Fruit fly (Drosophila melanogaster): ENCODE results near the gene Mob2.

Mob2 gene

dm6 chr3L:11533704-11534319 lies 28.2 kb downstream of the Mob2 start (continued):
- TF ChIP-seq CG12104 (GFP tag; optimal IDR thresholded peaks at IDR 0.05) (peak; percentile 53), CG15479 (GFP tag; optimal IDR thresholded peaks at IDR 0.05) (no peak), mirr (GFP tag; optimal IDR thresholded peaks at IDR 0.05) (no peak), Stat92E (GFP tag; optimal IDR thresholded peaks at IDR 0.05) (no peak), E2f2 (GFP tag; IDR thresholded peaks at IDR 0.05) (no peak), CG5953 (GFP tag; IDR thresholded peaks at IDR 0.05) (no peak), HHEX (GFP tag; optimal IDR thresholded peaks at IDR 0.05) (peak; percentile 19), CG11504 (tag; optimal IDR thresholded peaks at IDR 0.05) (peak; percentile 60), zen (tag; optimal IDR thresholded peaks at IDR 0.05) (no peak), Elba2 (GFP tag; optimal IDR thresholded peaks at IDR 0.05) (no peak), CG17612 (GFP tag; IDR thresholded peaks at IDR 0.05) (no peak), danr (GFP tag; IDR thresholded peaks at IDR 0.05) (no peak), Lim3 (GFP tag; IDR thresholded peaks at IDR 0.05) (no peak), dimm (GFP tag; IDR thresholded peaks at IDR 0.05) (no peak), CG2875 (GFP tag; optimal IDR thresholded peaks at IDR 0.05) (no peak), CG13123 (GFP tag; optimal IDR thresholded peaks at IDR 0.05) (no peak), CG6765 (GFP tag; optimal IDR thresholded peaks at IDR 0.05) (peak; percentile 22), CG2712 (tag; optimal IDR thresholded peaks at IDR 0.05) (peak; percentile 17), CG17912 (GFP tag; optimal IDR thresholded peaks at IDR 0.05) (no peak), HLH54F (GFP tag; optimal IDR thresholded peaks at IDR 0.05) (peak; percentile 9), CG7556 (GFP tag; optimal IDR thresholded peaks at IDR 0.05) (peak; percentile 68), CG14710 (tag; optimal IDR thresholded peaks at IDR 0.05) (no peak), CG12391 (tag; optimal IDR thresholded peaks at IDR 0.05) (peak; percentile 17), Neu2 (GFP tag; optimal IDR thresholded peaks at IDR 0.05; ENCODE audit: borderline replicate concordance) (no peak), CG14667 (GFP tag; IDR thresholded peaks at IDR 0.05) (no peak), bab2 (GFP tag; optimal IDR thresholded peaks at IDR 0.05) (no peak), CG4854 (GFP tag; optimal IDR thresholded peaks at IDR 0.05) (no peak), Spps (tag; optimal IDR thresholded peaks at IDR 0.05) (no peak), Blimp-1 (GFP tag; optimal IDR thresholded peaks at IDR 0.05) (no peak), Abd-B (GFP tag; optimal IDR thresholded peaks at IDR 0.05) (no peak), run (tag; optimal IDR thresholded peaks at IDR 0.05) (no peak), chm (GFP tag; IDR thresholded peaks at IDR 0.05) (no peak), CG11085 (GFP tag; IDR thresholded peaks at IDR 0.05) (no peak), Deaf1 (tag; optimal IDR thresholded peaks at IDR 0.05) (no peak), CoRest (tag; optimal IDR thresholded peaks at IDR 0.05) (peak; percentile 58), gcm (GFP tag; optimal IDR thresholded peaks at IDR 0.05) (no peak), tup (GFP tag; optimal IDR thresholded peaks at IDR 0.05) (no peak), trem (tag; optimal IDR thresholded peaks at IDR 0.05) (no peak), CG8765 (GFP tag; IDR thresholded peaks at IDR 0.05) (no peak), CG11560 (tag; IDR thresholded peaks at IDR 0.05) (no peak), ase (GFP tag; IDR thresholded peaks at IDR 0.05) (no peak), lola (GFP tag; optimal IDR thresholded peaks at IDR 0.05) (no peak), dysf (GFP tag; IDR thresholded peaks at IDR 0.05) (peak; percentile 67; the same call in 2 of the 3 replicates), br (optimal IDR thresholded peaks at IDR 0.05) (no peak), Gsc (GFP tag; IDR thresholded peaks at IDR 0.05) (no peak), CG16815 (GFP tag; optimal IDR thresholded peaks at IDR 0.05) (no peak), sens (GFP tag) (peak; percentile 60), ap (GFP tag; IDR thresholded peaks at IDR 0.05) (no peak), Hmx (GFP tag; optimal IDR thresholded peaks at IDR 0.05) (no peak), vnd (GFP tag; IDR thresholded peaks at IDR 0.05; ENCODE audit: partially characterized antibody) (no peak), CG31365 (tag; optimal IDR thresholded peaks at IDR 0.05) (no peak)

All from whole organism, embryonic.